Worm (Caenorhabditis elegans) whole organism, L1 larva: ENCODE results near the gene nhr-71.

Experiments used
- C34B4.2 ChIP-seq: sonication (generic microtip); optimal IDR thresholded peaks from 2 replicates; lab custom pipeline; 2017; ENCODE audit warnings: mild to moderate bottlenecking, missing genetic modification characterization, missing compliant biosample characterization
- fkh-8 ChIP-seq: sonication (generic microtip); optimal IDR thresholded peaks from 2 replicates; lab custom pipeline; 2016; ENCODE audit warnings: mild to moderate bottlenecking, missing genetic modification characterization, missing compliant biosample characterization
- hlh-4 ChIP-seq: sonication (generic microtip); optimal IDR thresholded peaks from 2 replicates; lab custom pipeline; 2016; ENCODE audit warnings: mild to moderate bottlenecking, missing genetic modification characterization, missing compliant biosample characterization
- jun-1 ChIP-seq: fragments of 150-350 bp; optimal IDR thresholded peaks from 2 replicates; lab custom pipeline; 2014; ENCODE audit warnings: missing biosample characterization, missing genetic modification reagents, missing genetic modification characterization
- nhr-20 ChIP-seq: sonication (generic microtip); optimal IDR thresholded peaks from 2 replicates; lab custom pipeline; 2016; ENCODE audit warnings: mild to moderate bottlenecking, missing genetic modification characterization, missing compliant biosample characterization
- pag-3 ChIP-seq: sonication (generic microtip); optimal IDR thresholded peaks from 2 replicates; lab custom pipeline; 2017; ENCODE audit warnings: missing genetic modification characterization, mild to moderate bottlenecking, missing compliant biosample characterization, antibody characterized with exemption, borderline replicate concordance; ENCODE audit not compliant: insufficient read depth
- sup-37 ChIP-seq: fragments of 200-800 bp; sonication (Bioruptor generic); optimal IDR thresholded peaks from 2 replicates; lab custom pipeline; 2018; ENCODE audit warnings: mild to moderate bottlenecking, missing genetic modification characterization, missing compliant biosample characterization
- tbx-2 ChIP-seq: sonication (generic microtip); optimal IDR thresholded peaks from 2 replicates; lab custom pipeline; 2016; ENCODE audit warnings: missing genetic modification characterization, missing compliant biosample characterization
- tlp-1 ChIP-seq: fragments of 150-350 bp; optimal IDR thresholded peaks from 2 replicates; lab custom pipeline; 2014; ENCODE audit warnings: missing biosample characterization, missing genetic modification characterization
- unc-130 ChIP-seq: fragments of 150-350 bp; optimal IDR thresholded peaks from 2 replicates; lab custom pipeline; 2017; ENCODE audit warnings: missing biosample characterization, missing genetic modification characterization, inconsistent platforms

nhr-71 gene

ce11 chrX:13793525-13793924, 46.4 kb downstream of the nhr-71 start, which contains the start of gene ZK1086.2:
Gene ZK1086.2, minus strand, starts transcription at chrX:13793625.
- TF ChIP-seq hlh-4 (tag; lab: Kevin White, UChicago) (no peak), sup-37 (GFP tag; lab: Kevin White, UChicago) (no peak), fkh-8 (no peak), tbx-2 (tag; lab: Kevin White, UChicago) (no peak), jun-1 (tag; lab: Kevin White, UChicago) (no peak), pag-3 (tag; lab: Kevin White, UChicago) (no peak), unc-130 (tag; lab: Kevin White, UChicago) (no peak), tlp-1 (tag; lab: Kevin White, UChicago) (no peak), C34B4.2 (no peak), nhr-20 (no peak)
